Worm (Caenorhabditis elegans) whole organism, L1 larva: Measurements from ENCODE around the gene F32D8.1.

Source experiments
- Y116A8C.19 ChIP-seq: sonication (generic microtip); optimal IDR thresholded peaks from 2 replicates; lab custom pipeline; 2016; ENCODE audit warnings: missing compliant biosample characterization, missing genetic modification characterization, borderline replicate concordance
- aly-2 ChIP-seq: fragments of 150-350 bp; optimal IDR thresholded peaks from 2 replicates; lab custom pipeline; 2014; ENCODE audit warnings: missing biosample characterization, missing genetic modification characterization
- ama-1 ChIP-seq: fragments of 150-350 bp; optimal IDR thresholded peaks from 2 replicates; lab custom pipeline; 2014
- blmp-1 ChIP-seq: fragments of 150-350 bp; optimal IDR thresholded peaks from 2 replicates; lab custom pipeline; 2014; ENCODE audit warnings: missing biosample characterization, missing genetic modification characterization
- ceh-82 ChIP-seq, 3 experiments: fragments of 150-350 bp in 1 of 3; sonication (generic microtip) in 2 of 3; optimal IDR thresholded peaks; 2 replicates each; lab custom pipeline; 2014 to 2017; ENCODE audit warnings: missing biosample characterization in 3 of 3, missing genetic modification characterization in 3 of 3
- ceh-88 ChIP-seq: fragments of 200-800 bp; sonication (Bioruptor generic); IDR thresholded peaks from 2 replicates; pipeline ENCODE4 v1.3.6; 2022; ENCODE audit warnings: missing genetic modification characterization, missing compliant biosample characterization
- ceh-90 ChIP-seq: sonication (generic microtip); optimal IDR thresholded peaks from 2 replicates; lab custom pipeline; 2016; ENCODE audit warnings: missing genetic modification characterization, missing compliant biosample characterization
- ces-1 ChIP-seq: fragments of 150-350 bp; optimal IDR thresholded peaks from 2 replicates; lab custom pipeline; 2014; ENCODE audit warnings: missing biosample characterization, missing genetic modification reagents, missing genetic modification characterization
- dpl-1 ChIP-seq, 3 experiments: fragments of 150-350 bp in 2 of 3; sonication (generic microtip) in 1 of 3; optimal IDR thresholded peaks; 2 replicates each; lab custom pipeline; 2014 to 2017; ENCODE audit warnings: missing biosample characterization in 3 of 3, missing genetic modification characterization in 3 of 3, missing genetic modification reagents in 3 of 3
- dsc-1 ChIP-seq: sonication (generic microtip); optimal IDR thresholded peaks from 2 replicates; lab custom pipeline; 2016; ENCODE audit warnings: mild to moderate bottlenecking, missing genetic modification characterization, missing compliant biosample characterization
- efl-3 ChIP-seq: fragments of 200-800 bp; sonication (Bioruptor generic); optimal IDR thresholded peaks from 2 replicates; lab custom pipeline; 2018; ENCODE audit warnings: mild to moderate bottlenecking, missing genetic modification characterization, missing compliant biosample characterization
- egl-27 ChIP-seq, 2 experiments: fragments of 150-350 bp in 1 of 2; sonication (generic microtip); optimal IDR thresholded peaks; 3 replicates each; lab custom pipeline; 2017 to 2018; ENCODE audit warnings: missing biosample characterization in 2 of 2, missing genetic modification characterization in 2 of 2, missing genetic modification reagents in 2 of 2
- elt-3 ChIP-seq, 6 experiments: fragments of 150-350 bp in 1 of 6; sonication (generic microtip); optimal IDR thresholded peaks; 2 replicates each; lab custom pipeline; 2017 to 2018; ENCODE audit warnings: missing biosample characterization in 6 of 6, missing genetic modification characterization in 6 of 6, inconsistent platforms in 1 of 6
- ets-5 ChIP-seq: fragments of 200-800 bp; sonication (Bioruptor generic); IDR thresholded peaks from 2 replicates; pipeline ENCODE4 v1.3.6; 2022; ENCODE audit warnings: missing genetic modification characterization, missing compliant biosample characterization
- fkh-4 ChIP-seq: sonication (generic microtip); optimal IDR thresholded peaks from 2 replicates; lab custom pipeline; 2016; ENCODE audit warnings: missing compliant biosample characterization, missing genetic modification characterization, borderline replicate concordance
- fkh-8 ChIP-seq: sonication (generic microtip); optimal IDR thresholded peaks from 2 replicates; lab custom pipeline; 2016; ENCODE audit warnings: mild to moderate bottlenecking, missing genetic modification characterization, missing compliant biosample characterization
- fos-1 ChIP-seq: fragments of 150-350 bp; optimal IDR thresholded peaks from 2 replicates; lab custom pipeline; 2014; ENCODE audit warnings: missing biosample characterization, missing genetic modification characterization
- irx-1 ChIP-seq: sonication (generic microtip); optimal IDR thresholded peaks from 2 replicates; lab custom pipeline; 2016; ENCODE audit warnings: missing genetic modification characterization, missing compliant biosample characterization
- isw-1 ChIP-seq: fragments of 200-800 bp; sonication (Bioruptor generic); IDR thresholded peaks from 2 replicates; pipeline ENCODE4 v1.3.6; 2022; ENCODE audit warnings: missing genetic modification characterization, missing compliant biosample characterization
- jun-1 ChIP-seq: fragments of 150-350 bp; optimal IDR thresholded peaks from 2 replicates; lab custom pipeline; 2014; ENCODE audit warnings: missing biosample characterization, missing genetic modification reagents, missing genetic modification characterization
- lin-14 ChIP-seq: fragments of 200-800 bp; sonication (Bioruptor generic); optimal IDR thresholded peaks from 2 replicates; lab custom pipeline; 2018; ENCODE audit warnings: mild to moderate bottlenecking, missing genetic modification characterization, moderate library complexity, missing compliant biosample characterization
- lin-15B ChIP-seq: fragments of 150-350 bp; sonication (generic microtip); optimal IDR thresholded peaks from 3 replicates; lab custom pipeline; 2014; ENCODE audit warnings: missing biosample characterization, missing genetic modification characterization
- lsy-2 ChIP-seq, 2 experiments: fragments of 150-350 bp; optimal IDR thresholded peaks; 2 replicates each; lab custom pipeline; 2014; ENCODE audit warnings: missing biosample characterization in 2 of 2, missing genetic modification characterization in 2 of 2
- mab-9 ChIP-seq: fragments of 200-800 bp; sonication (Bioruptor generic); IDR thresholded peaks from 2 replicates; pipeline ENCODE4 v1.3.6; 2022; ENCODE audit warnings: missing genetic modification reagents, missing genetic modification characterization, missing compliant biosample characterization
- mdl-1 ChIP-seq, 2 experiments: fragments of 150-350 bp; optimal IDR thresholded peaks; 2 replicates each; lab custom pipeline; 2014 to 2017; ENCODE audit warnings: missing biosample characterization in 2 of 2, missing genetic modification characterization in 2 of 2, inconsistent platforms in 1 of 2
- mef-2 ChIP-seq: fragments of 150-350 bp; optimal IDR thresholded peaks from 2 replicates; lab custom pipeline; 2014; ENCODE audit warnings: missing biosample characterization, missing genetic modification characterization
- nhr-11 ChIP-seq: fragments of 150-350 bp; optimal IDR thresholded peaks from 2 replicates; lab custom pipeline; 2014; ENCODE audit warnings: missing biosample characterization, missing genetic modification characterization
- nhr-19 ChIP-seq: fragments of 200-800 bp; sonication (Bioruptor generic); conservative IDR thresholded peaks from 2 replicates; pipeline ENCODE4 v1.3.6; 2022; ENCODE audit warnings: missing genetic modification characterization, missing compliant biosample characterization
- nhr-28 ChIP-seq: fragments of 150-350 bp; optimal IDR thresholded peaks from 2 replicates; lab custom pipeline; 2014; ENCODE audit warnings: missing biosample characterization, missing genetic modification characterization
- nhr-71 ChIP-seq: sonication (generic microtip); optimal IDR thresholded peaks from 2 replicates; lab custom pipeline; 2016; ENCODE audit warnings: mild to moderate bottlenecking, missing genetic modification characterization, moderate library complexity, missing compliant biosample characterization
- nhr-76 ChIP-seq: sonication (generic microtip); optimal IDR thresholded peaks from 2 replicates; lab custom pipeline; 2017; ENCODE audit warnings: missing biosample characterization, missing genetic modification characterization
- nhr-85 ChIP-seq: sonication (generic microtip); peaks from one replicate; lab custom pipeline; 2016; ENCODE audit warnings: missing genetic modification characterization, inconsistent platforms, missing compliant biosample characterization
- nhr-90 ChIP-seq: sonication (generic microtip); optimal IDR thresholded peaks from 2 replicates; lab custom pipeline; 2016; ENCODE audit warnings: mild to moderate bottlenecking, missing genetic modification characterization, missing compliant biosample characterization; ENCODE audit not compliant: poor library complexity
- pax-3 ChIP-seq: fragments of 200-800 bp; sonication (Bioruptor generic); optimal IDR thresholded peaks from 2 replicates; lab custom pipeline; 2018; ENCODE audit warnings: mild to moderate bottlenecking, missing genetic modification characterization, moderate library complexity, missing compliant biosample characterization
- rnt-1 ChIP-seq: sonication (generic microtip); optimal IDR thresholded peaks from 2 replicates; lab custom pipeline; 2016; ENCODE audit warnings: mild to moderate bottlenecking, missing genetic modification characterization, moderate library complexity, missing compliant biosample characterization
- skn-1 ChIP-seq: fragments of 150-350 bp; optimal IDR thresholded peaks from 2 replicates; lab custom pipeline; 2014; ENCODE audit warnings: missing biosample characterization, missing genetic modification characterization
- snpc-4 ChIP-seq: fragments of 150-350 bp; optimal IDR thresholded peaks from 2 replicates; lab custom pipeline; 2014; ENCODE audit warnings: missing biosample characterization, missing genetic modification characterization
- sox-4 ChIP-seq: sonication (generic microtip); optimal IDR thresholded peaks from 2 replicates; lab custom pipeline; 2016; ENCODE audit warnings: missing genetic modification characterization, missing compliant biosample characterization
- sptf-1 ChIP-seq: fragments of 150-350 bp; optimal IDR thresholded peaks from 2 replicates; lab custom pipeline; 2014; ENCODE audit warnings: missing biosample characterization, missing genetic modification characterization
- tbx-2 ChIP-seq: sonication (generic microtip); optimal IDR thresholded peaks from 2 replicates; lab custom pipeline; 2016; ENCODE audit warnings: missing genetic modification characterization, missing compliant biosample characterization
- tlp-1 ChIP-seq: fragments of 150-350 bp; optimal IDR thresholded peaks from 2 replicates; lab custom pipeline; 2014; ENCODE audit warnings: missing biosample characterization, missing genetic modification characterization
- unc-30 ChIP-seq: sonication (generic microtip); optimal IDR thresholded peaks from 2 replicates; lab custom pipeline; 2017; ENCODE audit warnings: missing biosample characterization, missing genetic modification characterization
- unc-62 ChIP-seq: fragments of 150-350 bp; optimal IDR thresholded peaks from 2 replicates; lab custom pipeline; 2014; ENCODE audit warnings: missing biosample characterization, missing genetic modification reagents, missing genetic modification characterization
- unc-86 ChIP-seq: sonication (generic microtip); optimal IDR thresholded peaks from 2 replicates; lab custom pipeline; 2016; ENCODE audit warnings: missing genetic modification characterization, missing compliant biosample characterization
- unc-98 ChIP-seq: fragments of 200-800 bp; sonication (Bioruptor generic); IDR thresholded peaks from 2 replicates; pipeline ENCODE4 v1.3.6; 2022; ENCODE audit warnings: missing genetic modification characterization, missing compliant biosample characterization
- xbp-1 ChIP-seq: sonication (generic microtip); optimal IDR thresholded peaks from 2 replicates; lab custom pipeline; 2016; ENCODE audit warnings: missing genetic modification characterization, missing compliant biosample characterization
- zag-1 ChIP-seq: fragments of 150-350 bp; optimal IDR thresholded peaks from 2 replicates; lab custom pipeline; 2014; ENCODE audit warnings: missing biosample characterization, missing genetic modification characterization
- ztf-11 ChIP-seq, 2 experiments: sonication (generic microtip); optimal IDR thresholded peaks; 2 replicates each; lab custom pipeline; 2016 to 2017; ENCODE audit warnings: missing genetic modification characterization in 2 of 2, missing biosample characterization in 1 of 2, missing compliant biosample characterization in 1 of 2

F32D8.1 gene

ce11 chrV:10867586-10867985, 13.0 kb upstream of the F32D8.1 start (continued):
- TF ChIP-seq ceh-88 (GFP tag; lab: Robert Waterston, UW): no peak
- no peak for TF ChIP-seq aly-2 (tag; lab: Kevin White, UChicago)
- peak; percentile 28 for TF ChIP-seq irx-1 (tag; lab: Kevin White, UChicago)
- TF ChIP-seq ces-1 (GFP tag; lab: Kevin White, UChicago): no peak
- TF ChIP-seq unc-98 (GFP tag; lab: Robert Waterston, UW): no peak
- TF ChIP-seq unc-62: no peak
- TF ChIP-seq nhr-76 (tag; lab: Kevin White, UChicago): no peak
- no peak for TF ChIP-seq snpc-4 (tag; lab: Kevin White, UChicago)
- TF ChIP-seq unc-86 (tag; lab: Kevin White, UChicago): peak; percentile 31
- TF ChIP-seq tlp-1 (tag; lab: Kevin White, UChicago): no peak
- no peak for TF ChIP-seq fkh-4 (tag; lab: Kevin White, UChicago)
- peak; percentile 62 for TF ChIP-seq blmp-1
- TF ChIP-seq egl-27 (tag; optimal IDR thresholded peaks at IDR 0.05; lab: Kevin White, UChicago): no peak
- TF ChIP-seq nhr-28 (tag; lab: Kevin White, UChicago): no peak
- peak in 3 of 6 experiments; percentile 35 to 69 (median 40) for TF ChIP-seq elt-3 (tag; optimal IDR thresholded peaks at IDR 0.05; lab: Kevin White, UChicago)
- peak; percentile 64 for TF ChIP-seq tbx-2 (tag; lab: Kevin White, UChicago)
- no peak for TF ChIP-seq nhr-11
- TF ChIP-seq sptf-1 (tag; lab: Kevin White, UChicago): no peak
- peak; percentile 91 for TF ChIP-seq lin-14 (GFP tag; lab: Kevin White, UChicago)
- no peak for TF ChIP-seq ama-1 (lab: Kevin White, UChicago)
- TF ChIP-seq dsc-1 (tag; lab: Kevin White, UChicago): no peak
- no peak for TF ChIP-seq ets-5 (GFP tag; lab: Robert Waterston, UW)
- TF ChIP-seq lin-15B (tag; lab: Kevin White, UChicago): no peak
- TF ChIP-seq ceh-82 (tag; optimal IDR thresholded peaks at IDR 0.05; lab: Kevin White, UChicago): no peak
- TF ChIP-seq jun-1 (tag; lab: Kevin White, UChicago): no peak
- TF ChIP-seq zag-1 (tag; lab: Kevin White, UChicago): no peak
- TF ChIP-seq ztf-11 (tag; optimal IDR thresholded peaks at IDR 0.05; lab: Kevin White, UChicago): no peak
- peak; percentile 80 for TF ChIP-seq fkh-8 (tag; lab: Kevin White, UChicago)
- peak; percentile 41 to 42 for TF ChIP-seq lsy-2 (tag; optimal IDR thresholded peaks at IDR 0.05; lab: Kevin White, UChicago)
- TF ChIP-seq isw-1 (GFP tag; lab: Robert Waterston, UW): no peak
- peak; percentile 56 for TF ChIP-seq nhr-90 (tag; lab: Kevin White, UChicago)
- TF ChIP-seq nhr-19: peak; percentile 41

ce11 chrV:10870050-10870449, 10.6 kb upstream of the F32D8.1 start:
- peak in 1 of 2 experiments; percentile 26 for TF ChIP-seq mdl-1 (tag; optimal IDR thresholded peaks at IDR 0.05; lab: Kevin White, UChicago)
- no peak for TF ChIP-seq efl-3 (GFP tag; lab: Kevin White, UChicago)
- no peak for TF ChIP-seq nhr-11
- peak; percentile 45 for TF ChIP-seq rnt-1 (tag; lab: Kevin White, UChicago)
- peak; percentile 61 for TF ChIP-seq lin-14 (GFP tag; lab: Kevin White, UChicago)
- no peak for TF ChIP-seq jun-1 (tag; lab: Kevin White, UChicago)
- TF ChIP-seq nhr-19: peak; percentile 28
- peak; percentile 63 for TF ChIP-seq nhr-71 (tag; lab: Kevin White, UChicago)
- TF ChIP-seq dsc-1 (tag; lab: Kevin White, UChicago): peak; percentile 9
- peak; percentile 31 for TF ChIP-seq nhr-85 (tag; lab: Kevin White, UChicago)

DNA sequence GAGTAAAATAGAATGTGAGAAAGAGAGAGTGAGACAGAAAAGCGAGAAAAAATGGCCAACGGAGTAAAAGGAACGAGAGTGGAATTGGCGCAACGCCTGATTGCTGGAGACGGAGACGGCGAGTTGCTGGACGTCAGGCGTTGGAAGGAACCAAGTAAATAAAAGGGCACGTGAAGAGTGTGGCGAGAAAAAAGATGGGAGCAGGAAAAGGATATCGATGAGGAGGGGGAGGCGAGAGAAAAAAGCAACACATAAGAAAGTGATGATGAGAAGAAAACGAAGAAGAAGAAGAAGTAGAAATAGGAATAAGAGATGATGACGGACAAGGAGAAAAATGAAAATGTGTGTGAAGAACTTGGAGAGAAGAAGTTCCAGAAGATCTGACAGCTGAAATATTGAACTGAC, 9.2 kb upstream of the F32D8.1 start:
- TF ChIP-seq xbp-1 (tag; lab: Kevin White, UChicago) (peak; percentile 70), mef-2 (peak; percentile 10), nhr-90 (tag; lab: Kevin White, UChicago) (peak; percentile 54), nhr-76 (tag; lab: Kevin White, UChicago) (no peak), lin-15B (tag; lab: Kevin White, UChicago) (no peak), fos-1 (tag; lab: Kevin White, UChicago) (peak; percentile 78), nhr-71 (tag; lab: Kevin White, UChicago) (peak; percentile 97), skn-1 (peak; percentile 56), pax-3 (tag; lab: Kevin White, UChicago) (peak; percentile 56), mab-9 (peak; percentile 51; the same call in 1 of the 2 replicates), sox-4 (peak; percentile 57), unc-30 (tag; lab: Kevin White, UChicago) (no peak), rnt-1 (tag; lab: Kevin White, UChicago) (peak; percentile 81), ceh-90 (tag; lab: Kevin White, UChicago) (no peak), zag-1 (tag; lab: Kevin White, UChicago) (no peak), fkh-4 (tag; lab: Kevin White, UChicago) (no peak), dpl-1 (GFP tag; optimal IDR thresholded peaks at IDR 0.05; lab: Kevin White, UChicago) (peak; percentile 15 to 46 (median 46)), nhr-28 (tag; lab: Kevin White, UChicago) (no peak), efl-3 (GFP tag; lab: Kevin White, UChicago) (no peak), Y116A8C.19 (no peak), nhr-19 (peak; percentile 81)
